Worm (Caenorhabditis elegans) whole organism, L4/young adult: ENCODE results near the gene nas-28.

Experiments used
- dao-5 ChIP-seq: sonication (generic microtip); optimal IDR thresholded peaks from 2 replicates; lab custom pipeline; 2016; ENCODE audit warnings: missing genotype, missing genetic modification characterization, moderate library complexity, missing compliant biosample characterization
- him-1 ChIP-seq: sonication (generic microtip); optimal IDR thresholded peaks from 2 replicates; lab custom pipeline; 2016; ENCODE audit warnings: missing genotype, missing genetic modification reagents, missing genetic modification characterization, missing compliant biosample characterization

The nas-28 gene

ce11 chrIII:6133389-6133789 is 49.6 kb downstream of the nas-28 start:
- peak; percentile 80 for TF ChIP-seq him-1 (tag; lab: Kevin White, UChicago)

ce11 chrIII:6132068-6132467 is 51.0 kb downstream of the nas-28 start:
- TF ChIP-seq dao-5, result no peak
- no peak for TF ChIP-seq him-1 (tag; lab: Kevin White, UChicago)
